Worm (Caenorhabditis elegans): ENCODE measurements around the gene irld-62.
A peak's percentile ranks its signal among the peaks of the same experiment; 100 is the strongest.

irld-62 gene

ce11 chrV:15274757-15275156 is 36.1 kb upstream of the irld-62 start, which contains the start of gene srw-16:
TSS of gene srw-16 (minus strand) at chrV:15274857.
- no peak for TF ChIP-seq hlh-15 (tag; optimal IDR thresholded peaks at IDR 0.05)
- TF ChIP-seq zip-5 (tag; optimal IDR thresholded peaks at IDR 0.05), result no peak
- no peak for TF ChIP-seq pax-1 (tag; optimal IDR thresholded peaks at IDR 0.05)
- TF ChIP-seq ceh-31 (tag; optimal IDR thresholded peaks at IDR 0.05), result no peak
- TF ChIP-seq lim-6 (tag; optimal IDR thresholded peaks at IDR 0.05), result no peak
- TF ChIP-seq ceh-6 (GFP tag; optimal IDR thresholded peaks at IDR 0.05), result no peak
- TF ChIP-seq Y22D7AL.16 (tag; optimal IDR thresholded peaks at IDR 0.05), result no peak
- no peak for TF ChIP-seq ahr-1 (tag; optimal IDR thresholded peaks at IDR 0.05)
- TF ChIP-seq dmd-4 (tag; optimal IDR thresholded peaks at IDR 0.05; ENCODE audit: borderline replicate concordance), result no peak
- TF ChIP-seq odd-2 (tag; optimal IDR thresholded peaks at IDR 0.05), result no peak
- TF ChIP-seq ama-1 (optimal IDR thresholded peaks at IDR 0.05), result no peak
- no peak for TF ChIP-seq hlh-6 (tag; optimal IDR thresholded peaks at IDR 0.05)
- TF ChIP-seq ceh-9 (tag; optimal IDR thresholded peaks at IDR 0.05), result no peak
- TF ChIP-seq C08G9.2 (tag; optimal IDR thresholded peaks at IDR 0.05), result no peak
- TF ChIP-seq hlh-30 (tag; optimal IDR thresholded peaks at IDR 0.05; ENCODE audit: insufficient read depth), result no peak
- TF ChIP-seq F13H6.1 (tag; optimal IDR thresholded peaks at IDR 0.05), result no peak
- no peak for TF ChIP-seq ceh-19 (GFP tag; optimal IDR thresholded peaks at IDR 0.05)
- TF ChIP-seq K09A11.1 (tag; optimal IDR thresholded peaks at IDR 0.05; ENCODE audit: insufficient read depth), result no peak

ce11 chrV:15276915-15277314 is 34.0 kb upstream of the irld-62 start, which contains the start of gene srw-17:
TSS of gene srw-17 (minus strand) at chrV:15277015.
- TF ChIP-seq ama-1 (optimal IDR thresholded peaks at IDR 0.05) (no peak), elt-4 (tag; optimal IDR thresholded peaks at IDR 0.05) (no peak), npax-4 (tag; optimal IDR thresholded peaks at IDR 0.05) (no peak), hlh-8 (tag; optimal IDR thresholded peaks at IDR 0.05) (no peak), T23F11.4 (GFP tag; optimal IDR thresholded peaks at IDR 0.05) (no peak), dve-1 (tag; optimal IDR thresholded peaks at IDR 0.05) (no peak), K02D7.2 (tag; optimal IDR thresholded peaks at IDR 0.05) (no peak), pag-3 (tag; optimal IDR thresholded peaks at IDR 0.05; ENCODE audit: borderline replicate concordance) (no peak), gmeb-2 (tag; optimal IDR thresholded peaks at IDR 0.05) (no peak), pha-2 (tag; optimal IDR thresholded peaks at IDR 0.05) (no peak), lin-11 (tag; optimal IDR thresholded peaks at IDR 0.05) (no peak)

- TF ChIP-seq ceh-2 (tag; optimal IDR thresholded peaks at IDR 0.05), result no peak
- TF ChIP-seq dve-1 (tag; optimal IDR thresholded peaks at IDR 0.05), result no peak
- TF ChIP-seq ama-1 (optimal IDR thresholded peaks at IDR 0.05), result no peak
- TF ChIP-seq che-1 (tag; optimal IDR thresholded peaks at IDR 0.05), result no peak
- TF ChIP-seq madf-2 (tag; optimal IDR thresholded peaks at IDR 0.05), result no peak
- no peak for TF ChIP-seq pat-9 (tag; optimal IDR thresholded peaks at IDR 0.05)
- TF ChIP-seq ttx-3 (tag; optimal IDR thresholded peaks at IDR 0.05), result no peak
- TF ChIP-seq ceh-19 (GFP tag; optimal IDR thresholded peaks at IDR 0.05), result no peak
Measured at ce11 chrV:15281279-15281949, 29.5 kb upstream of the irld-62 start, which contains the start of the genes srw-19 and srx-51. TSS of gene srw-19 (minus strand) at chrV:15281379. TSS of gene srx-51 (plus strand) at chrV:15281899.

- TF ChIP-seq K09A11.1 (tag; optimal IDR thresholded peaks at IDR 0.05; ENCODE audit: insufficient read depth) (no peak), elt-2 (tag; optimal IDR thresholded peaks at IDR 0.05) (peak; percentile 57), hlh-30 (tag; optimal IDR thresholded peaks at IDR 0.05; ENCODE audit: insufficient read depth) (no peak), ahr-1 (tag; optimal IDR thresholded peaks at IDR 0.05) (no peak), ceh-19 (GFP tag; optimal IDR thresholded peaks at IDR 0.05) (no peak), F13H6.1 (tag; optimal IDR thresholded peaks at IDR 0.05) (no peak), T23F11.4 (GFP tag; optimal IDR thresholded peaks at IDR 0.05) (no peak)
Measured at ce11 chrV:15285984-15286383, 24.9 kb upstream of the irld-62 start.
